Fruit fly (Drosophila melanogaster) whole organism, adult: ENCODE data around the gene INPP5E.

Experiments
- CG5204 ChIP-seq: fragments of 200-800 bp; sonication (Bioruptor generic); optimal IDR thresholded peaks from 2 replicates; lab custom pipeline; 2016; ENCODE audit warnings: missing biosample characterization, missing genetic modification characterization
- Clk ChIP-seq: fragments of 200-800 bp; sonication (Bioruptor generic); optimal IDR thresholded peaks from 2 replicates; lab custom pipeline; 2017; ENCODE audit warnings: missing biosample characterization, missing genetic modification characterization
- cic ChIP-seq: fragments of 200-800 bp; sonication (Bioruptor generic); optimal IDR thresholded peaks from 2 replicates; lab custom pipeline; 2017; ENCODE audit warnings: missing biosample characterization, mild to moderate bottlenecking, missing genetic modification characterization, moderate library complexity
- tj ChIP-seq: fragments of 200-800 bp; sonication (Bioruptor generic); optimal IDR thresholded peaks from 3 replicates; lab custom pipeline; 2017; ENCODE audit warnings: missing biosample characterization, mild to moderate bottlenecking, missing genetic modification characterization, moderate library complexity

DNA sequence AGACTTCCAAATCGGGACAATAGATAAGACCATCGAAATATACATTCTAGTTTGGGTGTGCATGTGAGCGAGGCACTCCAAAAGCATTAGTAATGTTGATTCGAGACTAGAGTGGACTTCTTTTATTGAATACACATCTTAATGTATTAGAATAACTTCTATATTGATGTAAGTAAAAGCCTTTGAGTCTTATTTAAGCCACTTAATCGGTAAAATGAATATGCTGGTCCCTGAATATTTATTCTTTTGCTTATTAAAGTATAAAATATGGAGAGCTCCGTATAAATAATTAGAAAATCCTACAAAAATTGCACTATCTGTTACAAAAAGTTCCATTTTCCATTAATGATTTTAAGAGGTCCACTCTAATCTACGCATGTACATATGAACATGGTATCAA is 7.6 kb upstream of the INPP5E start:
- peak; percentile 44 for TF ChIP-seq CG5204 (GFP tag; lab: Kevin White, UChicago)
- TF ChIP-seq Clk = no peak
- TF ChIP-seq tj (GFP tag; lab: Kevin White, UChicago) = peak; percentile 37
- TF ChIP-seq cic (GFP tag; lab: Kevin White, UChicago) = peak; percentile 57
